Worm (Caenorhabditis elegans): ENCODE measurements around the gene F55G7.5.
A peak's percentile ranks its signal among the peaks of the same experiment; 100 is the strongest.

Gene F55G7.5

DNA sequence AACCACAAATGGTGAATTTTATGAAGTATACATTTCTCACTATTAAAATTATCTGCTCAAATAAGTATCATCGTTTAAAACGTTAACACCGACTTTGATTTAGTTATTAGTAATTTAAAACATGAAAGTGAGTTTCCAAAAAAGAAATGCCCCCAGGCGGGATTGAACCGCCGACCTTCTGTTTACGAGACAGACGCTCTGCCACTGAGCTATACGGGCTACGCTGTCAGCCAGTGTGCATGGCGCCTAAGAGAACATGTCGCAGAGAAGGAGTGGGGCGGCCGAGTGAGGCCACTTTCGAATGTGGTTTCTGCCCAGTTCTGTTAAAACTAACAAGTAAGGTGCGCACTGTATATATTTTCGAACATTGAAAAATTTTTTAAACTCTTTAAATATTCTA is 3.8 kb downstream of the F55G7.5 start (continued):
- TF ChIP-seq dpl-1 (GFP tag; optimal IDR thresholded peaks at IDR 0.05), result no peak
- peak; percentile 92 for TF ChIP-seq hmg-1.1 (GFP tag; IDR thresholded peaks at IDR 0.05)
- peak; percentile 63; the same call in 1 of the 2 replicates for TF ChIP-seq php-3 (GFP tag; IDR thresholded peaks at IDR 0.05)
- no peak for TF ChIP-seq ceh-28 (tag; optimal IDR thresholded peaks at IDR 0.05)
- no peak for TF ChIP-seq ama-1 (optimal IDR thresholded peaks at IDR 0.05)
- no peak for TF ChIP-seq nhr-237 (tag; optimal IDR thresholded peaks at IDR 0.05)
- TF ChIP-seq arid-1 (GFP tag; conservative IDR thresholded peaks at IDR 0.05), result peak; percentile 54; the same call in 1 of the 2 replicates
- TF ChIP-seq hif-1 (tag; optimal IDR thresholded peaks at IDR 0.05), result peak in 1 of 2 experiments; percentile 2
- TF ChIP-seq D1046.2 (GFP tag; IDR thresholded peaks at IDR 0.05), result peak; percentile 58; the same call in 1 of the 2 replicates
- TF ChIP-seq egl-27 (tag; optimal IDR thresholded peaks at IDR 0.05), result no peak
- TF ChIP-seq zfp-2 (tag; optimal IDR thresholded peaks at IDR 0.05), result peak; percentile 40
- peak; percentile 43; the same call in 1 of the 2 replicates for TF ChIP-seq ZK337.2 (GFP tag; IDR thresholded peaks at IDR 0.05)
- TF ChIP-seq dve-1 (tag; optimal IDR thresholded peaks at IDR 0.05; ENCODE audit: insufficient read depth), result peak; percentile 43
- no peak for TF ChIP-seq tag-97 (GFP tag; IDR thresholded peaks at IDR 0.05)
- no peak for TF ChIP-seq snpc-4 (tag; optimal IDR thresholded peaks at IDR 0.05)
- no peak for TF ChIP-seq zip-11 (GFP tag; IDR thresholded peaks at IDR 0.05)
- TF ChIP-seq T26A8.4 (GFP tag; IDR thresholded peaks at IDR 0.05), result no peak
- no peak for TF ChIP-seq fos-1 (tag; optimal IDR thresholded peaks at IDR 0.05)
- TF ChIP-seq lir-3 (tag; optimal IDR thresholded peaks at IDR 0.05), result peak; percentile 27
- TF ChIP-seq madf-5 (GFP tag; IDR thresholded peaks at IDR 0.05), result peak; percentile 66 to 71; a peak in 2 of 4 replicates
- peak; percentile 66; the same call in 1 of the 2 replicates for TF ChIP-seq dmd-6 (GFP tag; IDR thresholded peaks at IDR 0.05)
- peak; percentile 63; the same call in 1 of the 2 replicates for TF ChIP-seq F44E2.7 (GFP tag; IDR thresholded peaks at IDR 0.05)
- TF ChIP-seq tra-1 (GFP tag; IDR thresholded peaks at IDR 0.05), result peak; percentile 72; the same call in 1 of the 2 replicates
- TF ChIP-seq rbr-2 (tag; optimal IDR thresholded peaks at IDR 0.05), result peak; percentile 72
- TF ChIP-seq F10B5.3 (tag; optimal IDR thresholded peaks at IDR 0.05), result peak; percentile 61
- TF ChIP-seq lin-29 (GFP tag; IDR thresholded peaks at IDR 0.05), result no peak
- TF ChIP-seq mxl-2 (GFP tag; conservative IDR thresholded peaks at IDR 0.05), result no peak
- TF ChIP-seq ceh-82 (tag; optimal IDR thresholded peaks at IDR 0.05), result no peak
- TF ChIP-seq nhr-41 (GFP tag; IDR thresholded peaks at IDR 0.05), result 0 out of 2 replicates have a peak, but pooled peaks have one; percentile 33
- peak; percentile 73 for TF ChIP-seq ceh-20 (GFP tag; IDR thresholded peaks at IDR 0.05)
- TF ChIP-seq dmd-9 (GFP tag; IDR thresholded peaks at IDR 0.05), result peak; percentile 75
- peak; percentile 58 for TF ChIP-seq nhr-77 (tag; optimal IDR thresholded peaks at IDR 0.05)
- TF ChIP-seq F49E8.2 (tag; optimal IDR thresholded peaks at IDR 0.05; ENCODE audit: borderline replicate concordance), result peak; percentile 59
- TF ChIP-seq Y5F2A.4 (GFP tag; optimal IDR thresholded peaks at IDR 0.05), result peak; percentile 69
- TF ChIP-seq nhr-6 (tag; optimal IDR thresholded peaks at IDR 0.05), result peak; percentile 29
- no peak for TF ChIP-seq lsy-2 (tag; optimal IDR thresholded peaks at IDR 0.05)
- TF ChIP-seq daf-19 (GFP tag; conservative IDR thresholded peaks at IDR 0.05), result no peak
- TF ChIP-seq lin-1 (GFP tag; IDR thresholded peaks at IDR 0.05), result peak; percentile 59; the same call in 1 of the 2 replicates
- TF ChIP-seq nhr-102 (tag; optimal IDR thresholded peaks at IDR 0.05), result peak; percentile 73
- TF ChIP-seq zip-2 (tag; optimal IDR thresholded peaks at IDR 0.05), result peak; percentile 49
- TF ChIP-seq pha-4 (GFP tag; IDR thresholded peaks at IDR 0.05), result peak; percentile 87
- no peak for TF ChIP-seq pha-4 (tag; optimal IDR thresholded peaks at IDR 0.05)
- peak; percentile 52; the same call in 1 of the 2 replicates for TF ChIP-seq F26F4.8 (GFP tag; conservative IDR thresholded peaks at IDR 0.05)
- TF ChIP-seq dmd-8 (GFP tag; IDR thresholded peaks at IDR 0.05), result peak; percentile 91
- no peak for TF ChIP-seq unc-62 (GFP tag; optimal IDR thresholded peaks at IDR 0.05 in 1 of 2)
- TF ChIP-seq unc-62 (tag; optimal IDR thresholded peaks at IDR 0.05), result no peak
- peak; percentile 42 for TF ChIP-seq nhr-48 (tag; optimal IDR thresholded peaks at IDR 0.05)
- TF ChIP-seq snpc-1.2 (GFP tag; IDR thresholded peaks at IDR 0.05), result peak; percentile 87
- no peak for TF ChIP-seq saeg-2 (GFP tag; IDR thresholded peaks at IDR 0.05)
- peak; percentile 86 for TF ChIP-seq nhr-42 (GFP tag; IDR thresholded peaks at IDR 0.05)
- TF ChIP-seq spr-3 (GFP tag; optimal IDR thresholded peaks at IDR 0.05), result peak; percentile 58
- TF ChIP-seq skn-1 (tag; optimal IDR thresholded peaks at IDR 0.05), result no peak
